Worm (Caenorhabditis elegans) whole organism, young adult: ENCODE measurements around the gene F44G4.5.

Source experiments
- B0035.1 ChIP-seq: sonication (generic microtip); optimal IDR thresholded peaks from 2 replicates; lab custom pipeline; 2016; ENCODE audit warnings: missing genetic modification characterization, mild to moderate bottlenecking, missing compliant biosample characterization, missing genotype, missing genetic modification reagents
- ets-4 ChIP-seq: fragments of 200-800 bp; sonication (Bioruptor generic); optimal IDR thresholded peaks from 2 replicates; lab custom pipeline; 2018; ENCODE audit warnings: mild to moderate bottlenecking, missing genetic modification characterization, missing compliant biosample characterization
- nfya-2 ChIP-seq: fragments of 200-800 bp; sonication (Bioruptor generic); IDR thresholded peaks from 2 replicates; pipeline ENCODE4 v1.3.6; 2022; ENCODE audit warnings: missing genetic modification reagents, missing genetic modification characterization, missing compliant biosample characterization
- pbrm-1 ChIP-seq: fragments of 200-800 bp; sonication (Bioruptor generic); IDR thresholded peaks from 2 replicates; pipeline ENCODE4 v1.3.6; 2022; ENCODE audit warnings: missing genetic modification reagents, missing genetic modification characterization, missing compliant biosample characterization
- pha-4 ChIP-seq: fragments of 150-350 bp; sonication (generic microtip); optimal IDR thresholded peaks from 2 replicates; lab custom pipeline; 2014; ENCODE audit warnings: missing biosample characterization, missing genetic modification reagents, missing genetic modification characterization

- no peak for TF ChIP-seq ets-4 (GFP tag; lab: Kevin White, UChicago)
- no peak for TF ChIP-seq pbrm-1 (GFP tag; lab: Robert Waterston, UW)
- TF ChIP-seq pha-4 (tag; lab: Kevin White, UChicago): no peak
- no peak for TF ChIP-seq nfya-2
- TF ChIP-seq B0035.1: no peak
Observed at ce11 chrII:8991602-8992001, 8.6 kb downstream of the F44G4.5 start.
